Worm (Caenorhabditis elegans): Measurements from ENCODE around the gene T01C3.2.

DNA sequence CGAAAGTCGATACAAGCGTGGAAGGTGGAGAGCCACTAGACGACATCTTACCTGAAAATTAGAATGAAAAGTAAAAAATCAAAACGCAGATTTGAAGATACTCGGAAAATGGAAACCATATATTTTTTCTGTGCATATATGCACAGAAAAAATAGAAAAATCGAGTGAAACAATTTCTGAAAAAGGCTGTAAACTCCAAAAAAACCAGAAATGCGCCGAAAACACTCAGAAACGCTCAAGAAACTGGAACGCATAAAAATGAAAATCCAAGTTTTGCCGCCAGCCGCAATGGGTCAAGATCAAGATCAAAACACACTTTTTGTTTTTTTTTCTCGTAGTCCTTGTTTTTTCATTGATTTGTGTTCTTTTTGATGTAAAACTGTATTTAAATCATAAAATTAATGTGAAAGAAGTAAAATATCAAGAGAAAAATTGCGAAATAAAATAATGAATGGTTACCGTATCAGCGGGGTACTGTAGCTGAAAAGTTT lies 1.7 kb downstream of the T01C3.2 start, which contains the start of gene T01C3.3:
- TF ChIP-seq snpc-4 (tag; optimal IDR thresholded peaks at IDR 0.05) (no peak), nhr-237 (tag; optimal IDR thresholded peaks at IDR 0.05) (no peak), sptf-1 (tag; optimal IDR thresholded peaks at IDR 0.05) (no peak), unc-62 (GFP tag; optimal IDR thresholded peaks at IDR 0.05) (no peak), ztf-11 (tag; optimal IDR thresholded peaks at IDR 0.05) (no peak), elt-3 (tag; optimal IDR thresholded peaks at IDR 0.05) (no peak), mls-2 (tag; optimal IDR thresholded peaks at IDR 0.05) (no peak), pha-4 (tag; optimal IDR thresholded peaks at IDR 0.05) (no peak), lin-13 (tag; optimal IDR thresholded peaks at IDR 0.05) (no peak), nhr-12 (tag; optimal IDR thresholded peaks at IDR 0.05) (no peak), elt-1 (tag; optimal IDR thresholded peaks at IDR 0.05; ENCODE audit: borderline replicate concordance, insufficient read depth) (no peak), ces-1 (GFP tag; optimal IDR thresholded peaks at IDR 0.05) (no peak), unc-120 (tag; optimal IDR thresholded peaks at IDR 0.05; ENCODE audit: poor library complexity, severe bottlenecking) (no peak)
